Worm (Caenorhabditis elegans): ENCODE results near the gene mpst-4.
"Not testable (repeated sequence)": the region's sequence is repeated elsewhere in the genome, so short reads cannot be mapped to it uniquely, and the experiment has no call there.

mpst-4 gene

ce11 chrII:4866045-4866444, 2.8 kb upstream of the mpst-4 start:
- no peak for TF ChIP-seq ces-1 (GFP tag; optimal IDR thresholded peaks at IDR 0.05)
- TF ChIP-seq unc-120 (tag; optimal IDR thresholded peaks at IDR 0.05; ENCODE audit: poor library complexity, severe bottlenecking): no peak
- no peak for TF ChIP-seq nhr-28 (tag; optimal IDR thresholded peaks at IDR 0.05)
- no peak for TF ChIP-seq lin-13 (tag; optimal IDR thresholded peaks at IDR 0.05)
- no peak for TF ChIP-seq sptf-1 (tag; optimal IDR thresholded peaks at IDR 0.05)
- TF ChIP-seq mls-2 (tag; optimal IDR thresholded peaks at IDR 0.05): no peak
- no peak for TF ChIP-seq tbx-8 (GFP tag; optimal IDR thresholded peaks at IDR 0.05)
- no peak for TF ChIP-seq cnd-1 (tag; optimal IDR thresholded peaks at IDR 0.05)
- TF ChIP-seq sem-2 (GFP tag; optimal IDR thresholded peaks at IDR 0.05): no peak
- TF ChIP-seq ceh-83 (GFP tag; optimal IDR thresholded peaks at IDR 0.05): no peak

ce11 chrII:4860260-4860659, 3.0 kb downstream of the mpst-4 start, which contains the start of the genes nspd-5 and F11G11.4:
TSS of gene nspd-5 (minus strand) at chrII:4860360.
TSS of gene F11G11.4 (plus strand) at chrII:4860594.
- TF ChIP-seq unc-39, blmp-1, mls-2 (tag; optimal IDR thresholded peaks at IDR 0.05): not testable (repeated sequence)

- no peak for TF ChIP-seq unc-120 (tag; optimal IDR thresholded peaks at IDR 0.05; ENCODE audit: poor library complexity, severe bottlenecking)
Observed at ce11 chrII:4858906-4859411, 4.3 kb downstream of the mpst-4 start.

ce11 chrII:4857873-4858364, 5.3 kb downstream of the mpst-4 start, which contains the start of gene F11G11.5:
TSS of gene F11G11.5 (plus strand) at chrII:4857923.
- TF ChIP-seq blmp-1 (tag; optimal IDR thresholded peaks at IDR 0.05) (no peak), hlh-1 (tag; optimal IDR thresholded peaks at IDR 0.05) (no peak), ceh-39 (tag; optimal IDR thresholded peaks at IDR 0.05) (no peak), tbx-8 (GFP tag; optimal IDR thresholded peaks at IDR 0.05) (no peak), flh-1 (GFP tag; optimal IDR thresholded peaks at IDR 0.05) (no peak), lsy-2 (tag; optimal IDR thresholded peaks at IDR 0.05) (no peak), nhr-2 (tag; optimal IDR thresholded peaks at IDR 0.05) (no peak)

DNA sequence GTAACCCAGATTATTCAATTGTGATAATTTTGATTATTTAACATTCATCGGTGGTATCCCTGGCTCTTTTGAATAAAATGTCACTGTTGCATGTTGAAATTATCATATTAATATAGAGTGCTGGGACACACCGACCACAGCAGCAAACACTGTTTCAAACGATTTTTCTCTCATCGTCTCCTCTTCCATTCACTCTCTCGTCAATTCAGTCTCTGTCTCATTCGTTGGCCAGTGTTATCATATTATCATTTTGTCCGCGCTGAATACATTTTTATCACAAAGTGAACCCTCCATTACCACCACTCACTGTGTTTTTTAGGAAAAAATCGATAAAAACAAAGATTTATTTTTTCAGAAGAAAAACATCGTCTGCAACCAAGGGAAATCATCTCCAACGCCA, 6.2 kb downstream of the mpst-4 start:
- no peak for TF ChIP-seq lin-13 (tag; optimal IDR thresholded peaks at IDR 0.05)
- no peak for TF ChIP-seq lsy-2 (tag; optimal IDR thresholded peaks at IDR 0.05)
- no peak for TF ChIP-seq cnd-1 (tag; optimal IDR thresholded peaks at IDR 0.05)
- TF ChIP-seq mab-5 (tag; optimal IDR thresholded peaks at IDR 0.05): no peak
- no peak for TF ChIP-seq snpc-4 (tag; optimal IDR thresholded peaks at IDR 0.05)
- no peak for TF ChIP-seq drap-1 (GFP tag; optimal IDR thresholded peaks at IDR 0.05)
- no peak for TF ChIP-seq elt-3 (tag; optimal IDR thresholded peaks at IDR 0.05)

- TF ChIP-seq unc-39 (tag; optimal IDR thresholded peaks at IDR 0.05) (no peak), hlh-1 (tag; optimal IDR thresholded peaks at IDR 0.05) (no peak), elt-1 (tag; optimal IDR thresholded peaks at IDR 0.05; ENCODE audit: borderline replicate concordance, insufficient read depth) (peak; percentile 65), nhr-12 (tag; optimal IDR thresholded peaks at IDR 0.05) (no peak), lin-13 (tag; optimal IDR thresholded peaks at IDR 0.05) (no peak), sem-2 (GFP tag; optimal IDR thresholded peaks at IDR 0.05) (no peak)
Observed at ce11 chrII:4856113-4856512, 7.1 kb downstream of the mpst-4 start.

DNA sequence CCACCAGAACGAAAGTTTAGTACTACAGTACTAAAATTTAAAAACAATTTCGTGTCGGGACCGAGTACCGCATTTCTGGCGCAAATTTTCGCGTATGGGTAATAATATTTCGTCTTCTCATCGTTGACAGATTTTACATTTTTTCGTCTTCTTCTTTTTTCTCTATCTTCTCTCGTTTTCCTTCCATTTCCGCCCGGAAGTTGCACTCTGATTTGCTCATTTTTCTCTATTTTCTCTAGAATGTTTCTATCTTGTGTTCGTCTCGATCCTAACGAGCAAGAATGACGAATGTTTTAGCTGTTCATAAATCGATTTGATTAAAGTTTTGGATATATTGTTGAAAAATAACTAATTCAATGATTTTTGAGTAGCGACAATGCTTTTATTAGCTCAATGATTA, 7.8 kb downstream of the mpst-4 start:
- TF ChIP-seq hlh-1 (tag; optimal IDR thresholded peaks at IDR 0.05): no peak
- no peak for TF ChIP-seq sem-2 (GFP tag; optimal IDR thresholded peaks at IDR 0.05)
- no peak for TF ChIP-seq lsy-2 (tag; optimal IDR thresholded peaks at IDR 0.05)
- TF ChIP-seq M03D4.4 (tag; optimal IDR thresholded peaks at IDR 0.05): no peak
- peak; percentile 5 for TF ChIP-seq unc-120 (tag; optimal IDR thresholded peaks at IDR 0.05; ENCODE audit: poor library complexity, severe bottlenecking)
- TF ChIP-seq mep-1 (tag; optimal IDR thresholded peaks at IDR 0.05): no peak
- TF ChIP-seq nhr-12 (tag; optimal IDR thresholded peaks at IDR 0.05): no peak

DNA sequence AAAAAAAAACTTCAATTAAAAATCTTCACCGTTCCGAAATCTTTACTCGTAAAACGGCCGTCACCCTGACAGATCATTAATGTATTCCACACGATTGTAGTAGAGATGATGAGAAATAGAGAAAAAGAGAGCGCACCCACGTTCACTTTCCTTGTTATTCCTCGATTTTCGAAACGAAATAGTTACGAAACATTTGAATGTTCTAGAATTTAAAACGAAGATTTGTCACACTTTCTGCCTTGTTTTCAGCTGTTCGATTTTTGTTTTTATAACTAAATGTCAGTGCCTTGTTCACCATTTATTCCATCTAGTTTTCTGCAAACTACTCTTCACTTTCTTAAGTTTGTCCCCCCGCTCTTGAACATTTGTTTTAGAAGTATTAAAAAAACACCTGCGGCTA, 8.5 kb downstream of the mpst-4 start:
- TF ChIP-seq nhr-76 (tag; optimal IDR thresholded peaks at IDR 0.05) (no peak), mab-5 (tag; optimal IDR thresholded peaks at IDR 0.05) (no peak), M03D4.4 (tag; optimal IDR thresholded peaks at IDR 0.05) (no peak), cnd-1 (tag; optimal IDR thresholded peaks at IDR 0.05) (no peak), unc-62 (GFP tag; optimal IDR thresholded peaks at IDR 0.05) (no peak), ztf-11 (tag; optimal IDR thresholded peaks at IDR 0.05) (no peak), ceh-39 (tag; optimal IDR thresholded peaks at IDR 0.05) (no peak), pha-4 (tag; optimal IDR thresholded peaks at IDR 0.05) (no peak), drap-1 (GFP tag; optimal IDR thresholded peaks at IDR 0.05) (no peak), mep-1 (tag; optimal IDR thresholded peaks at IDR 0.05) (no peak), nhr-237 (tag; optimal IDR thresholded peaks at IDR 0.05) (no peak), nhr-12 (tag; optimal IDR thresholded peaks at IDR 0.05) (no peak), unc-120 (tag; optimal IDR thresholded peaks at IDR 0.05; ENCODE audit: poor library complexity, severe bottlenecking) (no peak), nhr-28 (tag; optimal IDR thresholded peaks at IDR 0.05) (no peak), tbx-8 (GFP tag; optimal IDR thresholded peaks at IDR 0.05) (no peak), elt-3 (tag; optimal IDR thresholded peaks at IDR 0.05) (no peak)

Measured in whole organism, mixed stage, embryonic.